Worm (Caenorhabditis elegans) whole organism, L4/young adult: ENCODE results near the gene Y38E10A.9.

ENCODE experiments used
- W03F9.2 ChIP-seq: fragments of 150-350 bp; optimal IDR thresholded peaks from 2 replicates; lab custom pipeline; 2014; ENCODE audit warnings: missing biosample characterization, missing genetic modification characterization
- dao-5 ChIP-seq: sonication (generic microtip); optimal IDR thresholded peaks from 2 replicates; lab custom pipeline; 2016; ENCODE audit warnings: missing genotype, missing genetic modification characterization, moderate library complexity, missing compliant biosample characterization
- him-1 ChIP-seq: sonication (generic microtip); optimal IDR thresholded peaks from 2 replicates; lab custom pipeline; 2016; ENCODE audit warnings: missing genotype, missing genetic modification reagents, missing genetic modification characterization, missing compliant biosample characterization

Y38E10A.9 gene

DNA sequence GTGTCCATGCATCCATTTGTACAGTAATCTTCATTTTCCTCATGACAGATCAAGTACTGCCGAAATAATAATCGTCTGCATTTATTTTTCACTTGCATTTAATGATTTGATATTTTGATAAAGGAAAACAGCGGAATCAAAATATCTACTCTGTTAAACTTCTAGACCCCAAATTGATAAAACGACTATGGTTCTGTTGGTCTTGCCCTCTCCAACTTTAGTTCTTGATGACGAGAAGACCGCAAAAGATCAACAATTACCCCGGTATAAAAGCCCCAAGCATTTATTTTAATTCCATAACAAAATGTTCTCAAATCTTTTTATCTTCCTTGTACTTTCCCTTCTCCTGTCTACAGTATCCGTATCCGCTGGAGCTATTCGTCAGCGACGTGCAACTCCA is at the start of gene Y38E10A.9:
Gene Y38E10A.9 (plus strand): TSS at position 301 of the 400 bp plus-strand sequence.
- no peak for TF ChIP-seq dao-5 (tag; lab: Kevin White, UChicago)
- TF ChIP-seq him-1 (tag; lab: Kevin White, UChicago), result no peak
- no peak for TF ChIP-seq W03F9.2 (tag; lab: Kevin White, UChicago)

DNA sequence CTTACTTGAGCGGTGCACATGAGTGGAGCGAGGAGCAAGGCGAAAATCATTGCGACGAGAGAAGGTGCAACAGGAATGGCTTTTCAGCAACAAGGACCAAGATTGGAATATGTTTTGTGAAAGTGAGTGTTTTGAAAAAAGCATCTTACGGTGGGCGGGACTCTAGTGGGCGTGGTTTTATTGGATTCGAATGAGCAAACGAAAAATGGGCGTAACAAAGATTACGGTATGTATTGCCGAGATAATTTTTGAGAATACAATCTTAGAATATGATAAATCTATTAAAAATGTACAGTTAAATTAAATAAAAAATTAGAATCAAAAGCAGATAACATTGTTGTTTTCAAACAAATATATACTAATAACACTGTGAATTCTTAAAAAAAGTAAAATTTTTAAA is 48.5 kb upstream of the Y38E10A.9 start, which contains the start of gene F49C5.12:
Gene F49C5.12 (minus strand): TSS at position 101 of the 400 bp plus-strand sequence.
- TF ChIP-seq him-1 (tag; lab: Kevin White, UChicago) (no peak), W03F9.2 (tag; lab: Kevin White, UChicago) (no peak), dao-5 (tag; lab: Kevin White, UChicago) (no peak)

DNA sequence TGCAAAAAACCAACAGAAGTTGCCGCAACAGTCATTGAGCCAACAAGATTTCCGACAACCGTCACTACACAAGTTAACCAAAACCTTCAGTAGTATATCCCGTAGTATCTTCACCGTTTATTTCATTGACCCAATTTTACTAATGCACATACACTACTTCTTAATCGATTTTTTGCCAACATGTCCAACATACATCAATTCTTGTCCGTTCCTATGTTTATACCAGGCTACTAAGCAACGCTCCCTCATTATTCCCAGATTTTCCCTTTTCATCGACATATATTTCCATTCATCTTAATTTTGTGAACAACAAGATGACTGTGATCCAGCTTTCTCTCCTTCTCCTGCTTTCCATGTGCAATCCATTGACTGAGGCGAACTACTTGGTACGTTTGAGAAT is 42.9 kb upstream of the Y38E10A.9 start, which contains the start of gene F49C5.7:
Gene F49C5.7 (plus strand): TSS at position 301 of the 400 bp plus-strand sequence.
- no peak for TF ChIP-seq him-1 (tag; lab: Kevin White, UChicago)
- no peak for TF ChIP-seq dao-5 (tag; lab: Kevin White, UChicago)

DNA sequence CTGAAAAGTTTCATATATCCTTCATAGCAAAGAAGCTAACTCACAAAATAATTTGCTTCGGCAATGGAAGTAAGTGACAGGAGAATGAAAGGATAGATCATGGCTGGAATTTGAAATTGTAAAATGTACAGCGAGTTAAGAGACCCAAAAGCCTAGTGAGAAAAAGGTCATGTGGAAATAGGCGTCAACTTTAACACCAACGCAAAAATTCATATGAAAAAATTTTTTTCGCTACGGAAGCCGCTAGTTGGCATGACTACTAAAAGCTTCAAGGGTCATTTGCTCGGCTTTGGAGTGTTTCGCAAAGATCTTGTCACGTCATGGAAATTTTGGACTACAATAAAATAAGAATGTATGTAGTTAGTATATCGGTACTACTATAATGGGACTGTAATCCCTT is 38.2 kb upstream of the Y38E10A.9 start, which contains the start of gene Y38E10A.1:
Gene Y38E10A.1 (minus strand): TSS at position 101 of the 400 bp plus-strand sequence.
- no peak for TF ChIP-seq him-1 (tag; lab: Kevin White, UChicago)
- no peak for TF ChIP-seq W03F9.2 (tag; lab: Kevin White, UChicago)
- TF ChIP-seq dao-5 (tag; lab: Kevin White, UChicago), result no peak

DNA sequence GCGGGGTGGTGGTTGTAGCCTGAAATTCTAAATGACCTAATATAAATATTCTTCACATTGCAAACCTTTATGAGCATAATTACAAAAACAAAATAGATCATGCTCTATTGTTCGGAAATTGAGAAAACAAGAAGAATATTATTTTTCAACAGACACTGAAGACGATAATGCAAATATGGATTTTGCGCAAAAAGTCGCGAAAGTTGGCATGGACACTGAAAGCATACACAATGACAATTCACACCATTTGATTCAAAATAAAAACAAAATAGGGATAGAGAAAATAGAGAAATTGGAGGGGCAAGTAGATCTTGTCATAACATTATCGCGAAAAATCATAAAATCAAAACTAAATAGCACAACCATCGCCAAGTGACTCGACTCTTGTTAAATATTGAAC is 36.0 kb upstream of the Y38E10A.9 start, which contains the start of gene Y38E10A.35:
Gene Y38E10A.35 (minus strand): TSS at position 101 of the 400 bp plus-strand sequence.
- no peak for TF ChIP-seq dao-5 (tag; lab: Kevin White, UChicago)
- no peak for TF ChIP-seq him-1 (tag; lab: Kevin White, UChicago)
- TF ChIP-seq W03F9.2 (tag; lab: Kevin White, UChicago), result no peak

DNA sequence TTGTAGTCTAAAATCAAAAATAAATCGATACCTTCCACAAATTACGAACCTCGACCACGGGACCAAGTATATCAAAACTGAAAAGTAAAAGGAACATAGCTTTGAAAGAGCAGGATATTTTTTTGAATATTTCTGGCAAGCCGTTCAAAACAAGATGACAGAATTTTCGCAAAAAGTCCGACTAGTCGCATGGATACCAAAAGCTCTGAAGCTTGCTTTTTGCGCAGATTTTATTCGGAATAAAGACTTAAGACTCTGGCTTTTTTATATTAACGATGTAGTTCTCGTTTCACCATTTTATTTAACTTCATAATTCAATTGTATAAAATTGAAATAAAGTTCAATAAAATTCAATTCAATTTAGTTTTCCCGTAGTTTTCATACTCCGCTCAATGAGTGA is 35.2 kb upstream of the Y38E10A.9 start, which contains the start of gene Y38E10A.2:
Gene Y38E10A.2 (minus strand): TSS at position 101 of the 400 bp plus-strand sequence.
- TF ChIP-seq dao-5 (tag; lab: Kevin White, UChicago) (no peak), W03F9.2 (tag; lab: Kevin White, UChicago) (no peak), him-1 (tag; lab: Kevin White, UChicago) (no peak)

DNA sequence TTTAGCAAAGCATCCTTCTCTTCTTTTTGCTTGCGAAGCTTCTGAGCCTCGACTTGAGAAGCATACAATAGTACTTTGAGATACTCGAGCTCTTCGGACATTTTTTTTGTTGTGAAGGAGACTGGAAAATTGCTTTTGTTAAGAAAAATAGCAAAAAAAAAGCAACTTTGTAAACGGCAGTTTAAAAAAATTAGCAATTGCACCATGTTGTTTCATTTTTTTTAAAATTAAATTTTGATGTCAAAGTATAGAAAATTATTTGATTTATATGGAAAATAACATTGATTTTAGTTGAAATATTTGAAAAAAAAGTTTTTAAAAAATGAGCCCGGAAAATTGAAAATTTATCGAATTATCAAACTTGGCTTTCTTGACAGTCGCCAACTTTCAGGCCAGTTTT is 34.1 kb upstream of the Y38E10A.9 start, which contains the start of gene Y38E10A.3:
Gene Y38E10A.3 (minus strand): TSS at position 101 of the 400 bp plus-strand sequence.
- no peak for TF ChIP-seq dao-5 (tag; lab: Kevin White, UChicago)

DNA sequence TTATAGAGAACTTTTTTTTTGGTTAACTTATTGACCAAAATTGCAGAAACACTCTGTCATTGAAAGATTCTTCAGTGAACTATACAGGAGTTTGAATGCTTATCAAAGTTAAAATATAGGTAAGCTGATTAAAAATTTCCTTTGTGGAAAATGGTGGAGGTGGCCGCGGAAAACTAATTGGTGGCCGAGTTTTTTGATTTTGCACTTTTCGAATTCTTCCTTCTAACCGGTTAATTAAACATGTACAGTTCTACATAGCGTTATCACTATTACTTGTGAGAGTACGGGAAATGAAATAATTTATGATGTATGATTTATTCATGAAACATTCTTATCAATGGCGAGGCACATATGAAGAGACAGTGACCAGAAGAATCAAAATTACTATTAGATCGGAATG is 31.0 kb upstream of the Y38E10A.9 start, which contains the start of gene clec-8:
Gene clec-8 (minus strand): TSS at position 308 of the 400 bp plus-strand sequence.
- no peak for TF ChIP-seq W03F9.2 (tag; lab: Kevin White, UChicago)
- no peak for TF ChIP-seq dao-5 (tag; lab: Kevin White, UChicago)
- no peak for TF ChIP-seq him-1 (tag; lab: Kevin White, UChicago)

DNA sequence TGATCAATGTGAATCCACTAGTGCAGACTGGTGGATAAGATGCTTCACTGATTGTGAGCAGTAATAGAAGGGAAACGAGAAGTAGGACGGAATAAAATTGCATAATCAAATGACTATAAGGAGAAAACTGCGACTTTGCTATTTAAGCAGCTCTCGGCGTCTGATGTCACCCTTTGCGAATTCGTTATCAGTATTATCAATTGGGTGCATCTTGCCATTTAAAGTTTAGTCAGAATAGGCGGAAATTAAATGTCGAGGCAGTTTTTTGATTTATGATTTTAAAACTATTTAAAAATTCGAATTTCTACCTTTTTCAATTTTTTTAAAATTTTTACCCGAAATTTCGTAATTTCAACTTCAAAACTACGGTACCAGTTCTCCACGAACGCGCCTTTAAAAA is 27.8 kb upstream of the Y38E10A.9 start, which contains the start of gene clec-4:
Gene clec-4 (minus strand): TSS at position 162 of the 400 bp plus-strand sequence.
- TF ChIP-seq him-1 (tag; lab: Kevin White, UChicago) (no peak), dao-5 (tag; lab: Kevin White, UChicago) (no peak), W03F9.2 (tag; lab: Kevin White, UChicago) (no peak)

DNA sequence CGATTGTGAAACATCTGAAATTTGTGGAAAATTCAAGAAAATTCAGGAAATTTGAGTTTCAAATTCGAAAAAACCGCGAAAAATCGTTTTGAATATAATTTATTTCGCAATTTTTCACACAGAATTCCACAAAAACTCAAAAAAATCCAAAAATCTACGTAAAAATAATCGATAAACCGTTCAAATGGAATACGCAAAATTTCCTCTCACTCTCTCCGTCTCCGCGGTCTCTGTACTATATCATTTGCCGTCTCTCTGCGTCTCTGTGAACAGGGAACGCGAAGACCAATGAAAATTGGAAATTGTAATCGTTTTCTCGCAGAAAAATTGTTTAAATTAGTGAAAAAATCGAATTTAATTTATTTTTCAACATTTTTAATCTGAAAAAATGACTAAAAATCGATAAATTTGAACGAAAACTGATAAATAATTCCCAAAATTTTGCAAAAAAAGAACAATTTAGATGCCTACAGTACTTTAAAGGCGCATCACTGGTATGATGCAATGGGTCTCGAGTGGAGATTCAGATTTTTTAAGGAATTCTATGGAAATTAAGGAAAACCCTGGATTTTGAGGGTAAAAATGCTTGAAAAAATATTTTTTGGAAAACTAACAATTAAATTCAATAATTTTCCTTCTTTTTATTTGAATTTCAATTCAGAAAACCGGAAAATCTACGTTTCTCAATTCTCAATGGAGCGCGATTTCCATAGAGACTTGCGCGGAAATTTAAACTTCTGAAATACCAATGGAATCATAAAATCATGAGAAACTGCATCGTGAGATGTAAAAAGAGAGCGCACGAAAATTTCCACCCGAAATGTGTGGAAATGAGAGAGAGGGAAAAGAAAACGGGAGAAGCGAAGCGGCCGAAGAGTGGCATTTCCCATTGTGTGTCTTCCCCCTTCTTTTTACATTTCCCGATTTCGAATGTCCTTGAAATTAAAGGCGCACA is 4.8 kb upstream of the Y38E10A.9 start, which contains the start of the genes ceh-100 and lips-15:
Gene ceh-100 (minus strand): TSS at position 14 of the 955 bp plus-strand sequence.
Gene lips-15 (plus strand): TSS at position 720 of the 955 bp plus-strand sequence.
- TF ChIP-seq dao-5 (tag; lab: Kevin White, UChicago), result no peak
- TF ChIP-seq W03F9.2 (tag; lab: Kevin White, UChicago), result no peak
- no peak for TF ChIP-seq him-1 (tag; lab: Kevin White, UChicago)

DNA sequence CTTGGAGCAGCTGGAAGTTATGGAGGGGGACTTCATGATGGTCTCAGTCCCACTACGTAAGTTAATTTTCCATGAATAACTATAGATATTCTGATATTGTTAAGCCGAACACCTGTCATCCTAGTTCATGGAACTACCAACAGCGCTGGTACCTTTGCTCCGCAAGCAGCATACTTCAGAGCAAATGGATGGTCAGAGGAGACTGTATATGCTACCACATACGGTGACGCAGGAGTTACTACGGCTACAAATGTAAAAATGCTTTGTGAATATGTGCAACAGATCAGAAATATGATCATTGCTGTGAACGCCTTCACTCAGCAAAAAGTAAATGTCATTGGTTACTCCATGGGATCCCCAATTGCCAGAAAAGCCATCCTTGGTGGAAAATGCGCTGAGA is 2.6 kb upstream of the Y38E10A.9 start:
- TF ChIP-seq W03F9.2 (tag; lab: Kevin White, UChicago) (no peak), him-1 (tag; lab: Kevin White, UChicago) (no peak), dao-5 (tag; lab: Kevin White, UChicago) (no peak)

DNA sequence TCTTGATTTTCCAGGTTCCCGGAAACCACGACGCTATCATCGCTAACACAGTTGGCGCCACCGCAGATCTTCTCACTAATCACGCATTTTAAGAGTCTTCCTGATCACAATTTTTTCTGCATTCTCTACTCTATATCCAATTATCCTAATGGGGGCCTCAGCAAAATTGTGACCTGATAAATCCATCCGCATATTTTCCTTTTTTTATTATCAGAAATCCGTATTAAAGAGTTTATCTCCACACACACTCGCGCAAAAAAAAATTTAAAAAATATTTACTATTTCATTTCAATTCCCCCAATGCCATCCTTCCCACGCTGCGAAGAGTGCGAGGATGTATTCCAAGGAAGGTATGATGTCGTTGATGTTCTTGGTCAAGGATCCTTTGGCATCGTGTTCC is 1.9 kb upstream of the Y38E10A.9 start, which contains the start of gene Y38E10A.8:
Gene Y38E10A.8 (plus strand): TSS at position 301 of the 400 bp plus-strand sequence.
- TF ChIP-seq dao-5 (tag; lab: Kevin White, UChicago) (no peak), him-1 (tag; lab: Kevin White, UChicago) (no peak), W03F9.2 (tag; lab: Kevin White, UChicago) (no peak)

DNA sequence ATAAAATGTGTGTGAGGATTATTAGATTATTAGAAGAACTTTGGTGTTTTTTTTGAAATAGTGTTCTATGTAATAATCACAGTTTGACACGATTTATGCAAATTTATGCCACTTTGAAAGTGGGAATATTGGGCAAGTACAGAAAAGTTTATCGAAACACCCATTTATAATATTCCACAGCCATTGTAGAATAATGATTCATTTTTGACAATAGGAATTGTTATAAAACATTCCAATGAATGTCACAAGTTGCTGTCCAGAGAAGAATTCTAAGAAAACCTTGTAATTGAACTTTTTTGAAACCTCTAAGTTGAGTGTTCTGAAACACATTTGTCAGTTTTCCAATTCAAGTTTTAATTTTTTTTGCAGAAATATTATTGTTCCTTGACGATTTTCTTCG is 3.5 kb downstream of the Y38E10A.9 start, which contains the start of gene nspe-4:
Gene nspe-4 (plus strand): TSS at position 301 of the 400 bp plus-strand sequence.
- TF ChIP-seq him-1 (tag; lab: Kevin White, UChicago) (no peak), dao-5 (tag; lab: Kevin White, UChicago) (no peak), W03F9.2 (tag; lab: Kevin White, UChicago) (no peak)
